Fruit fly (Drosophila melanogaster): ENCODE measurements around the gene Mgat2.

The Mgat2 gene

dm6 chr3R:30012602-30013489, 9.2 kb downstream of the Mgat2 start (continued):
- no peak for TF ChIP-seq nerfin-2 (GFP tag; IDR thresholded peaks at IDR 0.05; ENCODE audit: partially characterized antibody)
- TF ChIP-seq CG7839 (tag; optimal IDR thresholded peaks at IDR 0.05), result peak; percentile 6
- peak; percentile 48; the same call in 1 of the 2 replicates for TF ChIP-seq slbo (GFP tag; IDR thresholded peaks at IDR 0.05)
- no peak for TF ChIP-seq trem (tag; optimal IDR thresholded peaks at IDR 0.05)
- TF ChIP-seq sd (tag; optimal IDR thresholded peaks at IDR 0.05), result peak; percentile 39
- TF ChIP-seq CG13624 (GFP tag; optimal IDR thresholded peaks at IDR 0.05), result peak; percentile 78
- TF ChIP-seq CG10543 (GFP tag; optimal IDR thresholded peaks at IDR 0.05), result peak; percentile 18
- TF ChIP-seq grau (tag; optimal IDR thresholded peaks at IDR 0.05), result peak; percentile 80
- TF ChIP-seq Myb (GFP tag; optimal IDR thresholded peaks at IDR 0.05), result peak; percentile 2
- peak; percentile 23 for TF ChIP-seq bcd (GFP tag; optimal IDR thresholded peaks at IDR 0.05)
- TF ChIP-seq CG32772 (GFP tag; IDR thresholded peaks at IDR 0.05), result 0 out of 2 replicates have a peak, but pooled peaks have one; percentile 16
- no peak for TF ChIP-seq hth (optimal IDR thresholded peaks at IDR 0.05)
- TF ChIP-seq odd (GFP tag; optimal IDR thresholded peaks at IDR 0.05), result no peak
- no peak for TF ChIP-seq corto (GFP tag; optimal IDR thresholded peaks at IDR 0.05)
- no peak for TF ChIP-seq Adf1 (GFP tag; IDR thresholded peaks at IDR 0.05)
- no peak for TF ChIP-seq pan (optimal IDR thresholded peaks at IDR 0.05)
- TF ChIP-seq pan (GFP tag; optimal IDR thresholded peaks at IDR 0.05 in 1 of 2, IDR thresholded peaks at IDR 0.05 in 1 of 2), result peak in 1 of 2 experiments; percentile 45
- peak; percentile 68; the same call in 1 of the 2 replicates for TF ChIP-seq rib (GFP tag; IDR thresholded peaks at IDR 0.05)
- TF ChIP-seq ro (GFP tag; IDR thresholded peaks at IDR 0.05), result no peak
- TF ChIP-seq mirr (GFP tag; optimal IDR thresholded peaks at IDR 0.05), result peak; percentile 64
- 0 out of 2 replicates have a peak, but pooled peaks have one; percentile 42 for TF ChIP-seq CG14441 (GFP tag; IDR thresholded peaks at IDR 0.05)
- TF ChIP-seq CG15514 (GFP tag; optimal IDR thresholded peaks at IDR 0.05), result peak; percentile 38
- TF ChIP-seq Lhr (GFP tag; optimal IDR thresholded peaks at IDR 0.05), result no peak
- TF ChIP-seq CG3281 (GFP tag; optimal IDR thresholded peaks at IDR 0.05), result peak; percentile 37
- no peak for TF ChIP-seq dati (GFP tag; IDR thresholded peaks at IDR 0.05)
- TF ChIP-seq Hr39 (optimal IDR thresholded peaks at IDR 0.05), result no peak
- TF ChIP-seq Rfx (GFP tag; IDR thresholded peaks at IDR 0.05), result peak; percentile 65
- TF ChIP-seq Hr51 (GFP tag; optimal IDR thresholded peaks at IDR 0.05), result no peak
- TF ChIP-seq emc (GFP tag; optimal IDR thresholded peaks at IDR 0.05), result no peak
- TF ChIP-seq Vsx1 (GFP tag; optimal IDR thresholded peaks at IDR 0.05), result peak; percentile 20
- peak; percentile 56 for TF ChIP-seq lab (GFP tag; optimal IDR thresholded peaks at IDR 0.05)
- TF ChIP-seq CG10274 (GFP tag; optimal IDR thresholded peaks at IDR 0.05), result peak; percentile 85
- no peak for TF ChIP-seq chinmo (GFP tag; IDR thresholded peaks at IDR 0.05; ENCODE audit: partially characterized antibody)
- TF ChIP-seq Drgx (GFP tag; IDR thresholded peaks at IDR 0.05), result peak; percentile 59
- TF ChIP-seq unpg (GFP tag; optimal IDR thresholded peaks at IDR 0.05), result no peak
- no peak for TF ChIP-seq CG10431 (GFP tag; optimal IDR thresholded peaks at IDR 0.05)
- peak; percentile 28 for TF ChIP-seq CG9727 (GFP tag; optimal IDR thresholded peaks at IDR 0.05)
- TF ChIP-seq Sry-δ (GFP tag; optimal IDR thresholded peaks at IDR 0.05), result no peak
- TF ChIP-seq CG12659 (GFP tag; optimal IDR thresholded peaks at IDR 0.05), result peak; percentile 11
- peak; percentile 35 for TF ChIP-seq Fer3 (tag; optimal IDR thresholded peaks at IDR 0.05)
- no peak for TF ChIP-seq CG9817 (tag; optimal IDR thresholded peaks at IDR 0.05)
- no peak for TF ChIP-seq Optix (GFP tag; IDR thresholded peaks at IDR 0.05)
- TF ChIP-seq CG9932 (GFP tag; IDR thresholded peaks at IDR 0.05), result peak; percentile 73
- 0 out of 2 replicates have a peak, but pooled peaks have one; percentile 5 for TF ChIP-seq Xrp1 (GFP tag; IDR thresholded peaks at IDR 0.05)
- peak; percentile 67 for TF ChIP-seq CG18599 (GFP tag; optimal IDR thresholded peaks at IDR 0.05)
- peak; percentile 49; the same call in 1 of the 2 replicates for TF ChIP-seq NFAT (GFP tag; IDR thresholded peaks at IDR 0.05)
- no peak for TF ChIP-seq slou (GFP tag; optimal IDR thresholded peaks at IDR 0.05)
- no peak for TF ChIP-seq tx (GFP tag; optimal IDR thresholded peaks at IDR 0.05)
- no peak for TF ChIP-seq CrebB (tag; optimal IDR thresholded peaks at IDR 0.05)

Measured in whole organism, embryonic.